Fruit fly (Drosophila melanogaster) whole organism, pupa: ENCODE results near the gene cmpy.

Source experiments
- CG10348 ChIP-seq: fragments of 200-800 bp; sonication (Bioruptor generic); IDR thresholded peaks from 2 replicates; pipeline ENCODE4 v1.3.6; 2022; ENCODE audit warnings: missing biosample characterization, missing genetic modification characterization
- CG13204 ChIP-seq: fragments of 200-800 bp; sonication (Bioruptor generic); optimal IDR thresholded peaks from 2 replicates; lab custom pipeline; 2018; ENCODE audit warnings: missing biosample characterization, mild to moderate bottlenecking, missing genetic modification characterization, moderate library complexity
- CG17806 ChIP-seq: fragments of 200-800 bp; sonication (Bioruptor generic); optimal IDR thresholded peaks from 2 replicates; lab custom pipeline; 2018; ENCODE audit warnings: missing biosample characterization, mild to moderate bottlenecking, missing genetic modification characterization, moderate library complexity
- CG32121 ChIP-seq: fragments of 200-800 bp; sonication (Bioruptor generic); IDR thresholded peaks from 2 replicates; pipeline ENCODE4 v1.3.6; 2022; ENCODE audit warnings: missing biosample characterization, missing genetic modification characterization
- CG34367 ChIP-seq: fragments of 200-800 bp; sonication (Bioruptor generic); optimal IDR thresholded peaks from 2 replicates; lab custom pipeline; 2018; ENCODE audit warnings: missing biosample characterization, mild to moderate bottlenecking, missing genetic modification characterization
- CG4496 ChIP-seq: fragments of 200-800 bp; sonication (Bioruptor generic); IDR thresholded peaks from 3 replicates; pipeline ENCODE4 v1.3.6; 2022; ENCODE audit warnings: missing biosample characterization, missing genetic modification characterization
- CG9948 ChIP-seq: fragments of 200-800 bp; sonication (Bioruptor generic); optimal IDR thresholded peaks from 2 replicates; lab custom pipeline; 2018; ENCODE audit warnings: missing biosample characterization, mild to moderate bottlenecking, missing genetic modification characterization, moderate library complexity
- D1 ChIP-seq: fragments of 200-800 bp; sonication (Bioruptor generic); optimal IDR thresholded peaks from 2 replicates; lab custom pipeline; 2018; ENCODE audit warnings: missing biosample characterization, mild to moderate bottlenecking, missing genetic modification characterization, moderate library complexity
- EcR ChIP-seq: fragments of 200-800 bp; sonication (Bioruptor generic); optimal IDR thresholded peaks from 3 replicates; lab custom pipeline; 2019; ENCODE audit warnings: missing biosample characterization, missing genetic modification characterization, mild to moderate bottlenecking, moderate library complexity, missing genetic modification reagents
- Ets98B ChIP-seq: fragments of 200-800 bp; sonication (Bioruptor generic); IDR thresholded peaks from 2 replicates; pipeline ENCODE4 v1.3.6; 2022; ENCODE audit warnings: missing biosample characterization, missing genetic modification characterization
- Pif1A ChIP-seq: fragments of 200-800 bp; sonication (Bioruptor generic); optimal IDR thresholded peaks from 3 replicates; lab custom pipeline; 2016; ENCODE audit warnings: missing biosample characterization, missing genetic modification characterization
- Snoo ChIP-seq: fragments of 200-800 bp; sonication (Bioruptor generic); optimal IDR thresholded peaks from 3 replicates; lab custom pipeline; 2017; ENCODE audit warnings: missing biosample characterization, mild to moderate bottlenecking, missing genetic modification characterization, inconsistent platforms
- fd96Ca ChIP-seq: fragments of 200-800 bp; sonication (Bioruptor generic); IDR thresholded peaks from 3 replicates; pipeline ENCODE4 v1.3.6; 2022; ENCODE audit warnings: missing biosample characterization, missing genetic modification characterization
- gl ChIP-seq: fragments of 200-800 bp; sonication (Bioruptor generic); optimal IDR thresholded peaks from 2 replicates; lab custom pipeline; 2018; ENCODE audit warnings: missing biosample characterization, mild to moderate bottlenecking, missing genetic modification characterization

- TF ChIP-seq EcR (GFP tag; lab: Kevin White, UChicago) (no peak), gl (tag; lab: Kevin White, UChicago) (no peak), Snoo (no peak), CG4496 (no peak), CG34367 (tag; lab: Kevin White, UChicago) (no peak), Ets98B (GFP tag; lab: Robert Waterston, UW) (no peak), CG10348 (no peak), D1 (tag; lab: Kevin White, UChicago) (no peak), CG17806 (tag; lab: Kevin White, UChicago) (no peak), Pif1A (no peak), fd96Ca (GFP tag; lab: Robert Waterston, UW) (no peak), CG32121 (GFP tag; lab: Robert Waterston, UW) (no peak), CG9948 (tag; lab: Kevin White, UChicago) (no peak), CG13204 (no peak)
These were observed 42.5 kb upstream of the cmpy start for dm6 chr3L:20761482-20761881.
